Worm (Caenorhabditis elegans): ENCODE results near the gene metl-5.
A peak's percentile ranks its signal among the peaks of the same experiment; 100 is the strongest.

metl-5 gene

DNA sequence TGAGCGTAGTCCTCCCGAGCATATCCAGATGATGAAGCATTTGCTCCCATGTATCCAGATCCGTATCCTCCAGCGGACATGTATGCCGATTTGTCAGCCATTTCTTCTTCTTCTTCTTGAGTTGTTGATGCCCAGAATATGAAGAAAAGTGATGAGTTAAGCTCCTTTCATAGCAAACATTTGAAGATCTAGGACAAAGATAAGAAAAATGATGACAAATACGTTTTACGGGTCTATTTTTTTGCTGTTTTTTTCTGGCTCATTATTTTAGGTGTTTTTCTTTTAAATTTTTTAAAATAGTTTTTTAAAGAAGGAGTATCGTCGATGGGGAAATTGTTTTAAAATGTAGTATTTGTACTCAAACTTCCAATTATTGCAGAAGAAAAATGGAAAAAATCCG, 27.4 kb downstream of the metl-5 start, which contains the start of gene nspd-9:
TSS of gene nspd-9 (minus strand) at position 101 of the 400 bp plus-strand sequence.
- TF ChIP-seq mel-28 (tag; optimal IDR thresholded peaks at IDR 0.05; ENCODE audit: borderline replicate concordance) (no peak), Y53G8AR.9 (GFP tag; conservative IDR thresholded peaks at IDR 0.05) (no peak), unc-62 (GFP tag; optimal IDR thresholded peaks at IDR 0.05) (no peak), lin-54 (GFP tag; optimal IDR thresholded peaks at IDR 0.05) (no peak), lin-26 (GFP tag; IDR thresholded peaks at IDR 0.05) (no peak), aptf-3 (GFP tag; IDR thresholded peaks at IDR 0.05) (no peak), nhr-179 (tag; optimal IDR thresholded peaks at IDR 0.05) (no peak), let-526 (GFP tag; IDR thresholded peaks at IDR 0.05) (no peak), repo-1 (tag; optimal IDR thresholded peaks at IDR 0.05) (no peak)

- TF ChIP-seq mxl-1 (tag; optimal IDR thresholded peaks at IDR 0.05), result no peak
- no peak for TF ChIP-seq atf-7 (tag; optimal IDR thresholded peaks at IDR 0.05)
Observed at ce11 chrIII:4837429-4837828, 34.6 kb downstream of the metl-5 start, which contains the start of the genes acbp-7 and F26A1.19. TSS of gene acbp-7 (plus strand) at chrIII:4837729. TSS of gene F26A1.19 (plus strand) at chrIII:4837731.

- TF ChIP-seq F49E8.2 (tag; optimal IDR thresholded peaks at IDR 0.05; ENCODE audit: insufficient read depth) (no peak), F57A8.1 (GFP tag; optimal IDR thresholded peaks at IDR 0.05) (no peak), lsy-27 (tag; optimal IDR thresholded peaks at IDR 0.05; ENCODE audit: borderline replicate concordance, insufficient read depth) (no peak), Y79H2A.3 (GFP tag; conservative IDR thresholded peaks at IDR 0.05) (no peak), hlh-12 (tag; optimal IDR thresholded peaks at IDR 0.05) (no peak), nfya-1 (tag; optimal IDR thresholded peaks at IDR 0.05; ENCODE audit: borderline replicate concordance, insufficient read depth) (no peak), hlh-26 (GFP tag; conservative IDR thresholded peaks at IDR 0.05) (no peak), B0261.1 (tag; optimal IDR thresholded peaks at IDR 0.05) (no peak), fkh-3 (tag; optimal IDR thresholded peaks at IDR 0.05) (no peak), ekl-4 (GFP tag; IDR thresholded peaks at IDR 0.05) (no peak), nhr-80 (tag; optimal IDR thresholded peaks at IDR 0.05) (no peak)
Observed at ce11 chrIII:4842173-4842572, 39.4 kb downstream of the metl-5 start, which contains the start of gene clec-156. TSS of gene clec-156 (minus strand) at chrIII:4842273.

DNA sequence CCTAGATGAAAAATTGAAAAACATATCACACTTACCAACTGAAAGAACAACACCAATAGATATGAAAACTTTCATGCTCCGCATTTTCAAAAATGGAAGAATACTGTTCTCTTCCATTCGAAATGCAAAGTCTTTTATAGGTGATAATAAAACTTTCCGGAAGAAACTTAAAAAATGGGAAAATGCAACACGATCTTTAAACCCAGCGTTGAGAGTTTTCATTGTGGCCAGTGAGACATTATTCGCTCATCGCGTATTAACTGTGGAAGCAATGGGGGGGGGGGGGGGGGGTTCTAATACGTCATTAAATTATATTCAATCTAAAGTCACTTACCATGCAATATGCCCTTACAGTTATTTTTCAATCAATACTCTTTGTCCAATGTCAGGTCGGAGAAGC, 41.5 kb downstream of the metl-5 start, which contains the start of the genes clec-157 and fkh-5:
TSS of gene clec-157 (minus strand) at position 101 of the 400 bp plus-strand sequence.
TSS of gene fkh-5 (plus strand) at position 336 of the 400 bp plus-strand sequence.
- no peak for TF ChIP-seq ztf-6 (GFP tag; IDR thresholded peaks at IDR 0.05)
- no peak for TF ChIP-seq F33H1.4 (GFP tag; IDR thresholded peaks at IDR 0.05)
- TF ChIP-seq bed-2 (GFP tag; IDR thresholded peaks at IDR 0.05), result no peak
- TF ChIP-seq ceh-58 (GFP tag; IDR thresholded peaks at IDR 0.05), result no peak
- TF ChIP-seq xnd-1 (tag; optimal IDR thresholded peaks at IDR 0.05), result no peak
- TF ChIP-seq ceh-91 (GFP tag; IDR thresholded peaks at IDR 0.05), result no peak

ce11 chrIII:4849739-4850138, 46.9 kb downstream of the metl-5 start, which contains the start of gene nonu-1:
TSS of gene nonu-1 (minus strand) at chrIII:4849907.
- TF ChIP-seq ztf-3 (GFP tag; optimal IDR thresholded peaks at IDR 0.05) (no peak), attf-6 (GFP tag; IDR thresholded peaks at IDR 0.05) (no peak), madf-10 (tag; optimal IDR thresholded peaks at IDR 0.05) (no peak), snpc-3.4 (tag; optimal IDR thresholded peaks at IDR 0.05) (no peak), let-607 (tag; optimal IDR thresholded peaks at IDR 0.05) (peak in 1 of 2 experiments; percentile 25), xnd-1 (tag; optimal IDR thresholded peaks at IDR 0.05) (no peak), attf-5 (GFP tag; optimal IDR thresholded peaks at IDR 0.05) (peak; percentile 37), B0035.1 (tag; optimal IDR thresholded peaks at IDR 0.05) (no peak), hmg-1.2 (GFP tag; IDR thresholded peaks at IDR 0.05) (peak; percentile 32; the same call in 1 of the 2 replicates), hmg-20 (GFP tag; IDR thresholded peaks at IDR 0.05) (no peak), lin-26 (GFP tag; IDR thresholded peaks at IDR 0.05) (no peak), nhr-90 (tag; optimal IDR thresholded peaks at IDR 0.05) (no peak)
